Fruit fly (Drosophila melanogaster): ENCODE measurements around the gene CG10098.
A peak's percentile ranks its signal among the peaks of the same experiment; 100 is the strongest.

The CG10098 gene

dm6 chr3R:7130827-7131226 is 6.5 kb downstream of the CG10098 start (continued):
- TF ChIP-seq pho (GFP tag; optimal IDR thresholded peaks at IDR 0.05) (no peak), CG17829 (tag; optimal IDR thresholded peaks at IDR 0.05) (no peak), Ada2b (GFP tag; IDR thresholded peaks at IDR 0.05) (no peak), sens (GFP tag) (peak; percentile 64), seq (GFP tag; IDR thresholded peaks at IDR 0.05) (no peak), CG10267 (tag; optimal IDR thresholded peaks at IDR 0.05) (peak; percentile 32), CG11247 (GFP tag; IDR thresholded peaks at IDR 0.05) (no peak), vfl (GFP tag; optimal IDR thresholded peaks at IDR 0.05) (no peak), klu (GFP tag; IDR thresholded peaks at IDR 0.05) (no peak), CG3726 (GFP tag; IDR thresholded peaks at IDR 0.05) (no peak), Aef1 (GFP tag; IDR thresholded peaks at IDR 0.05) (no peak), CG12659 (GFP tag; optimal IDR thresholded peaks at IDR 0.05) (no peak), zen2 (GFP tag; IDR thresholded peaks at IDR 0.05; ENCODE audit: partially characterized antibody) (peak; percentile 93), oc (tag; optimal IDR thresholded peaks at IDR 0.05) (no peak), D19B (GFP tag; optimal IDR thresholded peaks at IDR 0.05) (no peak), lmd (GFP tag; IDR thresholded peaks at IDR 0.05) (no peak), CG7372 (GFP tag; IDR thresholded peaks at IDR 0.05) (no peak), E2f2 (GFP tag; IDR thresholded peaks at IDR 0.05) (peak; percentile 85), ewg (GFP tag; optimal IDR thresholded peaks at IDR 0.05) (no peak), CG6272 (GFP tag; IDR thresholded peaks at IDR 0.05) (no peak), Doc3 (GFP tag; IDR thresholded peaks at IDR 0.05; ENCODE audit: partially characterized antibody) (peak; percentile 94), kay (GFP tag; optimal IDR thresholded peaks at IDR 0.05) (no peak), sens-2 (GFP tag; IDR thresholded peaks at IDR 0.05) (no peak), pzg (GFP tag; optimal IDR thresholded peaks at IDR 0.05) (peak; percentile 50), CG8765 (GFP tag; IDR thresholded peaks at IDR 0.05) (no peak), CG3065 (GFP tag; optimal IDR thresholded peaks at IDR 0.05) (no peak), Sox102F (GFP tag; optimal IDR thresholded peaks at IDR 0.05) (no peak), chinmo (GFP tag; IDR thresholded peaks at IDR 0.05; ENCODE audit: partially characterized antibody) (peak; percentile 95; the same call in 3 of the 4 replicates), tup (GFP tag; optimal IDR thresholded peaks at IDR 0.05) (no peak), tgo (GFP tag; IDR thresholded peaks at IDR 0.05) (no peak), amos (GFP tag; IDR thresholded peaks at IDR 0.05; ENCODE audit: partially characterized antibody) (peak; percentile 92), ac (GFP tag; optimal IDR thresholded peaks at IDR 0.05) (no peak), CG30020 (tag; optimal IDR thresholded peaks at IDR 0.05) (no peak), CG33557 (GFP tag; optimal IDR thresholded peaks at IDR 0.05) (no peak), CG7987 (GFP tag; optimal IDR thresholded peaks at IDR 0.05) (no peak), CG5245 (GFP tag; optimal IDR thresholded peaks at IDR 0.05) (no peak), tin (GFP tag; optimal IDR thresholded peaks at IDR 0.05) (no peak), Hmx (GFP tag; optimal IDR thresholded peaks at IDR 0.05) (no peak), fd64A (GFP tag; optimal IDR thresholded peaks at IDR 0.05) (no peak), H2.0 (GFP tag; IDR thresholded peaks at IDR 0.05) (no peak), phol (tag; optimal IDR thresholded peaks at IDR 0.05) (no peak), CG7271 (tag; optimal IDR thresholded peaks at IDR 0.05) (no peak), ap (GFP tag; IDR thresholded peaks at IDR 0.05) (no peak), CG13123 (GFP tag; optimal IDR thresholded peaks at IDR 0.05) (no peak), psq (GFP tag; optimal IDR thresholded peaks at IDR 0.05) (no peak), Optix (GFP tag; IDR thresholded peaks at IDR 0.05) (no peak), BEAF-32 (GFP tag; optimal IDR thresholded peaks at IDR 0.05) (peak; percentile 79), pum (GFP tag; optimal IDR thresholded peaks at IDR 0.05) (no peak), CG2889 (GFP tag; IDR thresholded peaks at IDR 0.05) (no peak), CG17568 (GFP tag; optimal IDR thresholded peaks at IDR 0.05) (no peak), fu2 (GFP tag; optimal IDR thresholded peaks at IDR 0.05) (no peak), CG3281 (GFP tag; optimal IDR thresholded peaks at IDR 0.05) (no peak)
